Worm (Caenorhabditis elegans) whole organism, L4 larva: ENCODE measurements around the gene M176.4.

Experiments
- aha-1 ChIP-seq: fragments of 150-350 bp; peaks from one replicate; lab custom pipeline; 2014; ENCODE audit warnings: missing biosample characterization, missing genetic modification characterization
- ceh-82 ChIP-seq: sonication (generic microtip); optimal IDR thresholded peaks from 2 replicates; lab custom pipeline; 2017; ENCODE audit warnings: missing biosample characterization, missing genetic modification characterization
- lsy-2 ChIP-seq, 2 experiments: fragments of 150-350 bp in 1 of 2; sonication (generic microtip) in 1 of 2; optimal IDR thresholded peaks; 2 replicates each; lab custom pipeline; 2014 to 2017; ENCODE audit warnings: missing biosample characterization in 2 of 2, missing genetic modification characterization in 2 of 2
- nhr-48 ChIP-seq: sonication (generic microtip); optimal IDR thresholded peaks from 2 replicates; lab custom pipeline; 2016; ENCODE audit warnings: mild to moderate bottlenecking, missing genetic modification characterization, missing compliant biosample characterization

- TF ChIP-seq aha-1, result no peak
- TF ChIP-seq ceh-82 (tag; lab: Kevin White, UChicago), result no peak
- no peak for TF ChIP-seq nhr-48 (tag; lab: Kevin White, UChicago)
- no peak for TF ChIP-seq lsy-2 (tag; optimal IDR thresholded peaks at IDR 0.05; lab: Kevin White, UChicago)
These were observed at the start of gene M176.4, which contains the start of gene M176.16 for ce11 chrII:9418065-9418567.
